Fruit fly (Drosophila melanogaster) whole organism, embryonic: Measurements from ENCODE around the gene CG7564.
A peak's percentile ranks its signal among the peaks of the same experiment; 100 is the strongest.

Experiments
- Blimp-1 ChIP-seq: fragments of 200-800 bp; sonication (Bioruptor generic); optimal IDR thresholded peaks from 3 replicates; lab custom pipeline; 2018; ENCODE audit warnings: missing biosample characterization, missing genetic modification characterization, mild to moderate bottlenecking, moderate library complexity, missing genetic modification reagents
- CG10147 ChIP-seq: fragments of 200-800 bp; sonication (Bioruptor generic); optimal IDR thresholded peaks from 2 replicates; lab custom pipeline; 2019; ENCODE audit warnings: missing biosample characterization, mild to moderate bottlenecking, missing genetic modification characterization, moderate library complexity
- CG10209 ChIP-seq: fragments of 200-800 bp; sonication (Bioruptor generic); optimal IDR thresholded peaks from 3 replicates; lab custom pipeline; 2017; ENCODE audit warnings: missing biosample characterization, mild to moderate bottlenecking, missing genetic modification characterization, missing genetic modification reagents
- CG10267 ChIP-seq: fragments of 200-800 bp; sonication (Bioruptor generic); optimal IDR thresholded peaks from 2 replicates; lab custom pipeline; 2018; ENCODE audit warnings: missing biosample characterization, mild to moderate bottlenecking, missing genetic modification characterization, moderate library complexity
- CG10366 ChIP-seq: fragments of 200-800 bp; sonication (Bioruptor generic); IDR thresholded peaks from 2 replicates; pipeline ENCODE4 v1.3.6; 2022; ENCODE audit warnings: missing biosample characterization, missing genetic modification characterization
- CG10654 ChIP-seq: fragments of 200-800 bp; sonication (Bioruptor generic); optimal IDR thresholded peaks from 2 replicates; lab custom pipeline; 2016; ENCODE audit warnings: missing biosample characterization, missing genetic modification characterization
- CG11456 ChIP-seq: fragments of 200-800 bp; sonication (Bioruptor generic); IDR thresholded peaks from 3 replicates; pipeline ENCODE4 v1.3.6; 2022; ENCODE audit warnings: missing biosample characterization, missing genetic modification characterization
- CG12942 ChIP-seq: fragments of 200-800 bp; sonication (Bioruptor generic); optimal IDR thresholded peaks from 3 replicates; lab custom pipeline; 2016; ENCODE audit warnings: missing biosample characterization, missing genetic modification characterization
- CG15479 ChIP-seq: fragments of 200-800 bp; sonication (Bioruptor generic); optimal IDR thresholded peaks from 3 replicates; lab custom pipeline; 2019; ENCODE audit warnings: missing biosample characterization, mild to moderate bottlenecking, missing genetic modification characterization, moderate library complexity
- CG1602 ChIP-seq: fragments of 200-800 bp; sonication (Bioruptor generic); optimal IDR thresholded peaks from 3 replicates; lab custom pipeline; 2016; ENCODE audit warnings: missing biosample characterization, missing genetic modification characterization
- CG17328 ChIP-seq: fragments of 200-800 bp; sonication (Bioruptor generic); IDR thresholded peaks from 2 replicates; pipeline ENCODE4 v1.3.6; 2022; ENCODE audit warnings: missing biosample characterization, missing genetic modification characterization
- CG2712 ChIP-seq: fragments of 200-800 bp; optimal IDR thresholded peaks from 3 replicates; lab custom pipeline; 2019; ENCODE audit warnings: missing biosample characterization, mild to moderate bottlenecking, missing genetic modification characterization, moderate library complexity
- CG3847 ChIP-seq: fragments of 200-800 bp; sonication (Bioruptor generic); IDR thresholded peaks from 2 replicates; pipeline ENCODE4 v1.3.6; 2022; ENCODE audit warnings: missing biosample characterization, missing genetic modification characterization
- CG6683 ChIP-seq: fragments of 200-800 bp; sonication (Bioruptor generic); optimal IDR thresholded peaks from 2 replicates; lab custom pipeline; 2017; ENCODE audit warnings: missing biosample characterization, mild to moderate bottlenecking, missing genetic modification characterization, missing genetic modification reagents
- CG7839 ChIP-seq: fragments of 200-800 bp; sonication (Bioruptor generic); optimal IDR thresholded peaks from 3 replicates; lab custom pipeline; 2018; ENCODE audit warnings: missing biosample characterization, mild to moderate bottlenecking, missing genetic modification characterization, moderate library complexity
- CG8924 ChIP-seq: fragments of 200-800 bp; optimal IDR thresholded peaks from 3 replicates; lab custom pipeline; 2019; ENCODE audit warnings: missing biosample characterization, mild to moderate bottlenecking, missing genetic modification characterization, moderate library complexity
- CkIIα-i1 ChIP-seq: fragments of 200-800 bp; sonication (Bioruptor generic); IDR thresholded peaks from 2 replicates; pipeline ENCODE4 v1.3.6; 2022; ENCODE audit warnings: missing biosample characterization, missing genetic modification characterization
- D19A ChIP-seq: fragments of 200-800 bp; optimal IDR thresholded peaks from 3 replicates; lab custom pipeline; 2019; ENCODE audit warnings: missing biosample characterization, mild to moderate bottlenecking, missing genetic modification characterization, moderate library complexity
- Drgx ChIP-seq: fragments of 200-800 bp; sonication (Bioruptor generic); IDR thresholded peaks from 2 replicates; pipeline ENCODE4 v1.3.6; 2022; ENCODE audit warnings: missing biosample characterization, missing genetic modification characterization
- E2f1 ChIP-seq: fragments of 200-800 bp; sonication (Bioruptor generic); IDR thresholded peaks from 2 replicates; pipeline ENCODE4 v1.3.6; 2022; ENCODE audit warnings: missing biosample characterization, missing genetic modification characterization
- H2.0 ChIP-seq: fragments of 200-800 bp; sonication (Bioruptor generic); IDR thresholded peaks from 2 replicates; pipeline ENCODE4 v1.3.6; 2022; ENCODE audit warnings: missing biosample characterization, missing genetic modification characterization
- Hr51 ChIP-seq, 2 experiments: fragments of 200-800 bp; sonication (Bioruptor generic); optimal IDR thresholded peaks; 2 replicates in 1 of 2; 3 replicates in 1 of 2; lab custom pipeline; 2016 to 2018; ENCODE audit warnings: missing biosample characterization in 2 of 2, missing genetic modification characterization in 2 of 2, mild to moderate bottlenecking in 1 of 2, moderate library complexity in 1 of 2
- Hsf ChIP-seq: fragments of 200-800 bp; sonication (Bioruptor generic); optimal IDR thresholded peaks from 3 replicates; lab custom pipeline; 2016; ENCODE audit warnings: missing biosample characterization, missing genetic modification characterization
- Lhr ChIP-seq: fragments of 200-800 bp; sonication (Bioruptor generic); optimal IDR thresholded peaks from 3 replicates; lab custom pipeline; 2017; ENCODE audit warnings: mild to moderate bottlenecking, missing biosample characterization, missing genetic modification reagents, missing genetic modification characterization
- Nf-YB ChIP-seq: fragments of 200-800 bp; sonication (Bioruptor generic); optimal IDR thresholded peaks from 3 replicates; lab custom pipeline; 2019; ENCODE audit warnings: missing biosample characterization, mild to moderate bottlenecking, missing genetic modification characterization, moderate library complexity
- Scr ChIP-seq: fragments of 200-800 bp; sonication (Bioruptor generic); IDR thresholded peaks from 2 replicates; pipeline ENCODE4 v1.3.6; 2022; ENCODE audit warnings: missing biosample characterization, missing genetic modification characterization; ENCODE audit not compliant: partially characterized antibody
- Sry-β ChIP-seq: fragments of 200-800 bp; sonication (Bioruptor generic); optimal IDR thresholded peaks from 2 replicates; lab custom pipeline; 2018; ENCODE audit warnings: missing biosample characterization, mild to moderate bottlenecking, missing genetic modification characterization, moderate library complexity
- Xbp1 ChIP-seq: fragments of 200-800 bp; sonication (Bioruptor generic); optimal IDR thresholded peaks from 3 replicates; lab custom pipeline; 2016; ENCODE audit warnings: missing biosample characterization, mild to moderate bottlenecking, missing genetic modification characterization
- ac ChIP-seq: fragments of 200-800 bp; sonication (Bioruptor generic); optimal IDR thresholded peaks from 3 replicates; lab custom pipeline; 2017; ENCODE audit warnings: missing biosample characterization, mild to moderate bottlenecking, missing genetic modification characterization
- al ChIP-seq: fragments of 200-800 bp; sonication (Bioruptor generic); IDR thresholded peaks from 2 replicates; pipeline ENCODE4 v1.3.6; 2022; ENCODE audit warnings: missing biosample characterization, missing genetic modification characterization
- amos ChIP-seq: fragments of 200-800 bp; sonication (Bioruptor generic); IDR thresholded peaks from 2 replicates; pipeline ENCODE4 v1.3.6; 2022; ENCODE audit warnings: missing biosample characterization, missing genetic modification characterization; ENCODE audit not compliant: partially characterized antibody
- chn ChIP-seq: fragments of 200-800 bp; sonication (Bioruptor generic); optimal IDR thresholded peaks from 2 replicates; lab custom pipeline; 2016; ENCODE audit warnings: missing biosample characterization, missing genetic modification characterization
- crc ChIP-seq: fragments of 200-800 bp; sonication (Bioruptor generic); optimal IDR thresholded peaks from 2 replicates; lab custom pipeline; 2016; ENCODE audit warnings: missing biosample characterization, missing genetic modification characterization
- dm ChIP-seq: fragments of 200-800 bp; sonication (Bioruptor generic); optimal IDR thresholded peaks from 3 replicates; lab custom pipeline; 2016; ENCODE audit warnings: missing biosample characterization, missing genetic modification characterization
- dpn ChIP-seq, 2 experiments: fragments of 200-800 bp; sonication (Bioruptor generic); optimal IDR thresholded peaks; 3 replicates each; lab custom pipeline; 2016; ENCODE audit warnings: missing biosample characterization in 2 of 2, missing genetic modification characterization in 2 of 2
- fd3F ChIP-seq: fragments of 200-800 bp; sonication (Bioruptor generic); optimal IDR thresholded peaks from 2 replicates; lab custom pipeline; 2018; ENCODE audit warnings: missing biosample characterization, mild to moderate bottlenecking, missing genetic modification characterization, moderate library complexity
- inv ChIP-seq: fragments of 200-800 bp; sonication (Bioruptor generic); IDR thresholded peaks from 2 replicates; pipeline ENCODE4 v1.3.6; 2022; ENCODE audit warnings: missing biosample characterization, missing genetic modification characterization; ENCODE audit not compliant: partially characterized antibody
- lmd ChIP-seq: fragments of 200-800 bp; sonication (Bioruptor generic); IDR thresholded peaks from 2 replicates; pipeline ENCODE4 v1.3.6; 2022; ENCODE audit warnings: missing biosample characterization, missing genetic modification characterization
- nmo ChIP-seq: fragments of 200-800 bp; sonication (Bioruptor generic); optimal IDR thresholded peaks from 2 replicates; lab custom pipeline; 2018; ENCODE audit warnings: missing biosample characterization, mild to moderate bottlenecking, missing genetic modification characterization, moderate library complexity
- pho ChIP-seq: fragments of 200-800 bp; sonication (Bioruptor generic); optimal IDR thresholded peaks from 2 replicates; lab custom pipeline; 2016; ENCODE audit warnings: missing biosample characterization, missing genetic modification characterization
- sna ChIP-seq: fragments of 200-800 bp; sonication (Bioruptor generic); IDR thresholded peaks from 2 replicates; pipeline ENCODE4 v1.3.6; 2022; ENCODE audit warnings: missing biosample characterization, missing genetic modification characterization; ENCODE audit not compliant: partially characterized antibody
- sob ChIP-seq: fragments of 200-800 bp; sonication (Bioruptor generic); IDR thresholded peaks from 2 replicates; pipeline ENCODE4 v1.3.6; 2022; ENCODE audit warnings: missing biosample characterization, missing genetic modification characterization
- tin ChIP-seq: fragments of 200-800 bp; sonication (Bioruptor generic); optimal IDR thresholded peaks from 3 replicates; lab custom pipeline; 2016; ENCODE audit warnings: missing biosample characterization, missing genetic modification characterization
- tup ChIP-seq: fragments of 200-800 bp; sonication (Bioruptor generic); optimal IDR thresholded peaks from 2 replicates; lab custom pipeline; 2016; ENCODE audit warnings: missing biosample characterization, mild to moderate bottlenecking, missing genetic modification characterization, moderate library complexity
- zfh2 ChIP-seq: fragments of 200-800 bp; sonication (Bioruptor generic); optimal IDR thresholded peaks from 2 replicates; lab custom pipeline; 2016; ENCODE audit warnings: missing biosample characterization, missing genetic modification characterization

Gene CG7564

DNA sequence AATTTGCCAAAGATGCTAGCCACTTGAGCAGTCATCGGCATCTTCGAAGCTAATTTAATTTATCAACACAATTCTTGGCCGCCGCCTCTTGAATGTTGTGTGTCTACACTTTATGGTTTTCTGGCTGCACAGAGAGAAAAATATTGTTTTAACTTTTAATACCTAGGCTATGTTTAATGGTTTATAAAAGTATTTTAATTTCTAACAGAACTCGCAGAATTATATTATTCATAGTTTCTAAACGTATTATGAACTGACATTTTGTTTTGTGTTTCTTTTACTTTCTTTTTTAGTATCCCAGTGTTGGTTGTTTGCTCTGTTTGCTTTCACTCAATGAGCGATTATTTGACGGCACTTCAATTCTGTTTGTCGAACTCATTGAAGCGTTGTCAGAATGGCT, 18.1 kb downstream of the CG7564 start (continued):
- TF ChIP-seq CkIIα-i1 (GFP tag; lab: Robert Waterston, UW) (no peak), CG8924 (tag; lab: Kevin White, UChicago) (peak; percentile 34), al (GFP tag; lab: Robert Waterston, UW) (no peak), CG17328 (GFP tag; lab: Robert Waterston, UW) (peak; percentile 35; the same call in 1 of the 2 replicates), CG12942 (GFP tag; lab: Kevin White, UChicago) (no peak), Hr51 (GFP tag; optimal IDR thresholded peaks at IDR 0.05; lab: Kevin White, UChicago) (peak in 1 of 2 experiments; percentile 32), Nf-YB (GFP tag; lab: Kevin White, UChicago) (peak; percentile 9), Xbp1 (peak; percentile 20), pho (GFP tag; lab: Kevin White, UChicago) (peak; percentile 3), fd3F (GFP tag; lab: Kevin White, UChicago) (peak; percentile 4), CG3847 (0 out of 2 replicates have a peak, but pooled peaks have one; percentile 22), D19A (tag; lab: Kevin White, UChicago) (peak; percentile 31), CG2712 (tag; lab: Kevin White, UChicago) (peak; percentile 58), CG10209 (GFP tag; lab: Kevin White, UChicago) (peak; percentile 10)

DNA sequence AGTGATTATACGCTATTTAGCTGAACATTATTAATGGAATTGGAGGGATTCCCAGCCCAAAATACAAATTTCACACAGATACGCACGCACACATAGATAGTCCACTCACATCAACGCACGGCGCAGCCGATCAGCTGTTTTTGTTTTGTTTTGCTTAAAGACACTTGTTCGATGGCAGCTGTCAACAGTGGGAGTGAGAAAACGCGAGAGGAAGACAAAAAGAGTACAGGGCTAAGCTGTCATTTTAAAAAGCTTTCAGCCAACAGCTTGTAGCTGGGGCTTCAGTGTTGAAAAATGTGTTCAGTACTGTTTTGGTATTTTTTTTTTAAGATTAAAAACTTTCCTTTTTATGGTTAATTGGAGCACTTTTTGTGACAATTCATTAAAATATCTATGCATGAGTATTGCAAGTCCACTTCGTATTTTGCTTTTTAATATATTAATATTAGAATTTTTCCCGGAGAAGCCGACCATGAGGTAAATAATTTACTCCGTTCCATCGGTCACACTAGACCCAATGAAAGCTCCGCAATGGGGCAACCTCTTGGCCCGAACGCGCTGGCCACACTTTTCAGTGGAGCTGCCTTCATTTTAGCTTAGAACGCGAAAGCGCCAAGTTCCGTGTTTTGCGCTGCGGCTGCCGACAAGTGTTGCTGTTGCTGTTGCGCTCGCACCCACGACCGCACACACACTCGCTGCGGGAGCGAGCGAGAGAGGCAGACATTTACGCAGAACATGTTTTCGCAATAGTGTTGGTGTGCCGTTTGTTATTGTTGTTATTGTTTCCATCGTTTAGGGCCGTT, 19.0 kb downstream of the CG7564 start:
- TF ChIP-seq H2.0 (GFP tag; lab: Robert Waterston, UW) (0 out of 2 replicates have a peak, but pooled peaks have one; percentile 28), nmo (GFP tag; lab: Kevin White, UChicago) (peak; percentile 64), pho (GFP tag; lab: Kevin White, UChicago) (peak; percentile 31), CG10366 (peak; percentile 32; the same call in 1 of the 2 replicates), Lhr (GFP tag; lab: Kevin White, UChicago) (peak; percentile 89), fd3F (GFP tag; lab: Kevin White, UChicago) (no peak), CG1602 (GFP tag; lab: Kevin White, UChicago) (peak; percentile 36), Hsf (GFP tag; lab: Kevin White, UChicago) (peak; percentile 58), CG10654 (GFP tag; lab: Kevin White, UChicago) (peak; percentile 2), CG7839 (peak; percentile 36), CG3847 (peak; percentile 77), CG10147 (GFP tag; lab: Kevin White, UChicago) (peak; percentile 20), sna (GFP tag; lab: Robert Waterston, UW) (peak; percentile 41), inv (GFP tag; lab: Robert Waterston, UW) (peak; percentile 40; the same call in 1 of the 2 replicates), Sry-β (GFP tag; lab: Kevin White, UChicago) (no peak), E2f1 (GFP tag; lab: Robert Waterston, UW) (peak; percentile 40; the same call in 1 of the 2 replicates), sob (GFP tag; lab: Robert Waterston, UW) (peak; percentile 59; the same call in 1 of the 2 replicates), CG6683 (GFP tag; lab: Kevin White, UChicago) (peak; percentile 34), CG15479 (GFP tag; lab: Kevin White, UChicago) (peak; percentile 38), CG11456 (GFP tag; lab: Robert Waterston, UW) (no peak), dpn (GFP tag; optimal IDR thresholded peaks at IDR 0.05; lab: Kevin White, UChicago) (peak; percentile 56 to 60), tup (GFP tag; lab: Kevin White, UChicago) (peak; percentile 12), lmd (GFP tag; lab: Robert Waterston, UW) (peak; percentile 42; the same call in 1 of the 2 replicates), ac (GFP tag; lab: Kevin White, UChicago) (no peak), amos (GFP tag; lab: Robert Waterston, UW) (peak; percentile 49; the same call in 1 of the 2 replicates), dm (GFP tag; lab: Kevin White, UChicago) (peak; percentile 2), Blimp-1 (GFP tag; lab: Kevin White, UChicago) (peak; percentile 52), D19A (tag; lab: Kevin White, UChicago) (no peak), Scr (GFP tag; lab: Robert Waterston, UW) (peak; percentile 30; the same call in 1 of the 2 replicates), crc (GFP tag; lab: Kevin White, UChicago) (no peak), zfh2 (GFP tag; lab: Kevin White, UChicago) (peak; percentile 47), tin (GFP tag; lab: Kevin White, UChicago) (peak; percentile 52), chn (no peak), Drgx (no peak; the same call in 1 of the 2 replicates), CG10267 (peak; percentile 75), Xbp1 (peak; percentile 44)
